Fruit fly (Drosophila melanogaster): ENCODE results near the gene CG14137.

dm6 chr3L:11554338-11554737 lies 45.5 kb downstream of the CG14137 start:
- TF ChIP-seq br (GFP tag; optimal IDR thresholded peaks at IDR 0.05), result peak; percentile 45
- no peak for TF ChIP-seq usp (GFP tag; optimal IDR thresholded peaks at IDR 0.05)
- no peak for TF ChIP-seq Abd-B (GFP tag; optimal IDR thresholded peaks at IDR 0.05)
- no peak for TF ChIP-seq woc (GFP tag; optimal IDR thresholded peaks at IDR 0.05)
- TF ChIP-seq sage (GFP tag; optimal IDR thresholded peaks at IDR 0.05), result peak; percentile 54
- no peak for TF ChIP-seq Dif (GFP tag; optimal IDR thresholded peaks at IDR 0.05; ENCODE audit: partially characterized antibody)
- TF ChIP-seq dl (GFP tag; optimal IDR thresholded peaks at IDR 0.05; ENCODE audit: insufficient read depth in 1 of 2, partially characterized antibody in 2 of 2), result no peak
